Fruit fly (Drosophila melanogaster) whole organism, embryonic: ENCODE data around the gene Srrm234.

Experiments used
- CG10209 ChIP-seq: fragments of 200-800 bp; sonication (Bioruptor generic); optimal IDR thresholded peaks from 3 replicates; lab custom pipeline; 2017; ENCODE audit warnings: missing biosample characterization, mild to moderate bottlenecking, missing genetic modification characterization, missing genetic modification reagents
- CG10267 ChIP-seq: fragments of 200-800 bp; sonication (Bioruptor generic); optimal IDR thresholded peaks from 2 replicates; lab custom pipeline; 2018; ENCODE audit warnings: missing biosample characterization, mild to moderate bottlenecking, missing genetic modification characterization, moderate library complexity
- CG12071 ChIP-seq: fragments of 200-800 bp; sonication (Bioruptor generic); optimal IDR thresholded peaks from 3 replicates; lab custom pipeline; 2018; ENCODE audit warnings: missing biosample characterization, mild to moderate bottlenecking, missing genetic modification characterization
- CG1233 ChIP-seq: fragments of 200-800 bp; sonication (Bioruptor generic); optimal IDR thresholded peaks from 4 replicates; lab custom pipeline; 2018; ENCODE audit warnings: missing biosample characterization, mild to moderate bottlenecking, missing genetic modification characterization
- CG12391 ChIP-seq: fragments of 200-800 bp; sonication (Bioruptor generic); optimal IDR thresholded peaks from 3 replicates; lab custom pipeline; 2018; ENCODE audit warnings: missing biosample characterization, mild to moderate bottlenecking, missing genetic modification characterization, moderate library complexity
- CG13624 ChIP-seq: fragments of 200-800 bp; sonication (Bioruptor generic); optimal IDR thresholded peaks from 2 replicates; lab custom pipeline; 2016; ENCODE audit warnings: missing biosample characterization, missing genetic modification characterization
- CG15479 ChIP-seq: fragments of 200-800 bp; sonication (Bioruptor generic); optimal IDR thresholded peaks from 3 replicates; lab custom pipeline; 2019; ENCODE audit warnings: missing biosample characterization, mild to moderate bottlenecking, missing genetic modification characterization, moderate library complexity
- CG1603 ChIP-seq: fragments of 200-800 bp; sonication (Bioruptor generic); optimal IDR thresholded peaks from 2 replicates; lab custom pipeline; 2019; ENCODE audit warnings: missing biosample characterization, mild to moderate bottlenecking, missing genetic modification characterization, moderate library complexity
- CG1647 ChIP-seq: fragments of 200-800 bp; sonication (Bioruptor generic); optimal IDR thresholded peaks from 3 replicates; lab custom pipeline; 2016; ENCODE audit warnings: missing biosample characterization, missing genetic modification characterization
- CG16863 ChIP-seq: fragments of 200-800 bp; sonication (Bioruptor generic); optimal IDR thresholded peaks from 3 replicates; lab custom pipeline; 2016; ENCODE audit warnings: missing biosample characterization, missing genetic modification characterization
- CG17568 ChIP-seq: fragments of 200-800 bp; sonication (Bioruptor generic); optimal IDR thresholded peaks from 2 replicates; lab custom pipeline; 2018; ENCODE audit warnings: missing biosample characterization, mild to moderate bottlenecking, missing genetic modification characterization, moderate library complexity
- CG2120 ChIP-seq: fragments of 200-800 bp; sonication (Bioruptor generic); optimal IDR thresholded peaks from 3 replicates; lab custom pipeline; 2016; ENCODE audit warnings: missing biosample characterization, missing genetic modification characterization
- CG2129 ChIP-seq: fragments of 200-800 bp; sonication (Bioruptor generic); IDR thresholded peaks from 2 replicates; pipeline ENCODE4 v1.3.6; 2022; ENCODE audit warnings: missing biosample characterization, missing genetic modification characterization; ENCODE audit not compliant: partially characterized antibody
- CG31388 ChIP-seq: fragments of 200-800 bp; sonication (Bioruptor generic); optimal IDR thresholded peaks from 2 replicates; lab custom pipeline; 2016; ENCODE audit warnings: missing biosample characterization, missing genetic modification characterization
- CG34224 ChIP-seq: fragments of 200-800 bp; sonication (Bioruptor generic); IDR thresholded peaks from 3 replicates; pipeline ENCODE4 v1.3.6; 2022; ENCODE audit warnings: missing biosample characterization, missing genetic modification characterization; ENCODE audit not compliant: partially characterized antibody
- CG3838 ChIP-seq: fragments of 200-800 bp; sonication (Bioruptor generic); optimal IDR thresholded peaks from 3 replicates; lab custom pipeline; 2016; ENCODE audit warnings: missing biosample characterization, missing genetic modification characterization
- CG4328 ChIP-seq: fragments of 200-800 bp; sonication (Bioruptor generic); optimal IDR thresholded peaks from 3 replicates; lab custom pipeline; 2017; ENCODE audit warnings: missing biosample characterization, missing genetic modification reagents, missing genetic modification characterization
- CG43689 ChIP-seq: fragments of 200-800 bp; sonication (Bioruptor generic); IDR thresholded peaks from 2 replicates; pipeline ENCODE4 v1.3.6; 2022; ENCODE audit warnings: missing biosample characterization, missing genetic modification characterization
- CG6175 ChIP-seq: fragments of 200-800 bp; sonication (Bioruptor generic); IDR thresholded peaks from 3 replicates; pipeline ENCODE4 v1.3.6; 2022; ENCODE audit warnings: missing biosample characterization, missing genetic modification characterization
- CG7271 ChIP-seq: fragments of 200-800 bp; sonication (Bioruptor generic); optimal IDR thresholded peaks from 2 replicates; lab custom pipeline; 2018; ENCODE audit warnings: missing biosample characterization, mild to moderate bottlenecking, missing genetic modification characterization, moderate library complexity
- CG7963 ChIP-seq: fragments of 200-800 bp; sonication (Bioruptor generic); IDR thresholded peaks from 3 replicates; pipeline ENCODE4 v1.3.6; 2022; ENCODE audit warnings: missing biosample characterization, missing genetic modification characterization; ENCODE audit not compliant: partially characterized antibody
- Camta ChIP-seq: fragments of 200-800 bp; sonication (Bioruptor generic); optimal IDR thresholded peaks from 2 replicates; lab custom pipeline; 2016; ENCODE audit warnings: missing biosample characterization, missing genetic modification characterization
- Hand ChIP-seq: fragments of 200-800 bp; sonication (Bioruptor generic); optimal IDR thresholded peaks from 2 replicates; lab custom pipeline; 2017; ENCODE audit warnings: mild to moderate bottlenecking, missing biosample characterization, missing genetic modification reagents, missing genetic modification characterization
- Hr3 ChIP-seq: fragments of 200-800 bp; sonication (Bioruptor generic); optimal IDR thresholded peaks from 3 replicates; lab custom pipeline; 2016; ENCODE audit warnings: missing biosample characterization, missing genetic modification characterization
- MBD-R2 ChIP-seq: fragments of 200-800 bp; sonication (Bioruptor generic); IDR thresholded peaks from 2 replicates; pipeline ENCODE4 v1.3.6; 2022; ENCODE audit warnings: missing biosample characterization, missing genetic modification characterization
- Myb ChIP-seq: fragments of 200-800 bp; sonication (Bioruptor generic); optimal IDR thresholded peaks from 2 replicates; lab custom pipeline; 2016; ENCODE audit warnings: missing biosample characterization, missing genetic modification characterization
- Stat92E ChIP-seq, 3 experiments: fragments of >200 bp in 2 of 3; fragments of 200-800 bp in 1 of 3; sonication (Bioruptor generic) in 1 of 3; optimal IDR thresholded peaks; 2 replicates each; lab custom pipeline; 2017 to 2019; ENCODE audit warnings: missing biosample characterization in 3 of 3, missing genetic modification characterization in 3 of 3, mild to moderate bottlenecking in 1 of 3, moderate library complexity in 1 of 3
- ase ChIP-seq: fragments of 200-800 bp; sonication (Bioruptor generic); IDR thresholded peaks from 3 replicates; pipeline ENCODE4 v1.3.6; 2022; ENCODE audit warnings: missing biosample characterization, missing genetic modification characterization
- bab2 ChIP-seq: fragments of 200-800 bp; sonication (Bioruptor generic); optimal IDR thresholded peaks from 2 replicates; lab custom pipeline; 2016; ENCODE audit warnings: missing biosample characterization, missing genetic modification characterization
- bigmax ChIP-seq: fragments of 200-800 bp; sonication (Bioruptor generic); optimal IDR thresholded peaks from 2 replicates; lab custom pipeline; 2018; ENCODE audit warnings: missing biosample characterization, mild to moderate bottlenecking, missing genetic modification characterization
- bowl ChIP-seq: fragments of 200-800 bp; sonication (Bioruptor generic); IDR thresholded peaks from 2 replicates; pipeline ENCODE4 v1.3.6; 2022; ENCODE audit warnings: missing biosample characterization, missing genetic modification characterization
- br ChIP-seq: fragments of >200 bp; optimal IDR thresholded peaks from 2 replicates; lab custom pipeline; 2017
- btn ChIP-seq: fragments of 200-800 bp; sonication (Bioruptor generic); optimal IDR thresholded peaks from 2 replicates; lab custom pipeline; 2016; ENCODE audit warnings: missing biosample characterization, missing genetic modification characterization
- emc ChIP-seq: fragments of 200-800 bp; sonication (Bioruptor generic); optimal IDR thresholded peaks from 2 replicates; lab custom pipeline; 2016; ENCODE audit warnings: missing biosample characterization, missing genetic modification characterization
- esg ChIP-seq: fragments of 200-800 bp; sonication (Bioruptor generic); conservative IDR thresholded peaks from 2 replicates; pipeline ENCODE4 v1.3.6; 2022; ENCODE audit warnings: missing biosample characterization, missing genetic modification characterization
- fu2 ChIP-seq: fragments of 200-800 bp; sonication (Bioruptor generic); optimal IDR thresholded peaks from 2 replicates; lab custom pipeline; 2016; ENCODE audit warnings: missing biosample characterization, missing genetic modification characterization
- her ChIP-seq: fragments of 200-800 bp; sonication (Bioruptor generic); optimal IDR thresholded peaks from 2 replicates; lab custom pipeline; 2016; ENCODE audit warnings: missing biosample characterization, missing genetic modification characterization
- jigr1 ChIP-seq: fragments of 200-800 bp; sonication (Bioruptor generic); IDR thresholded peaks from 3 replicates; pipeline ENCODE4 v1.3.6; 2022; ENCODE audit warnings: missing biosample characterization, missing genetic modification characterization
- lilli ChIP-seq: fragments of 200-800 bp; sonication (Bioruptor generic); optimal IDR thresholded peaks from 3 replicates; lab custom pipeline; 2016; ENCODE audit warnings: missing biosample characterization, missing genetic modification characterization
- lola ChIP-seq, 3 experiments: fragments of >200 bp in 2 of 3; fragments of 200-800 bp in 1 of 3; sonication (Bioruptor generic) in 1 of 3; optimal IDR thresholded peaks; 2 replicates each; lab custom pipeline; 2017 to 2019; ENCODE audit warnings: missing biosample characterization in 3 of 3, missing genetic modification characterization in 3 of 3, mild to moderate bottlenecking in 1 of 3, moderate library complexity in 1 of 3
- onecut ChIP-seq: fragments of 200-800 bp; sonication (Bioruptor generic); IDR thresholded peaks from 2 replicates; pipeline ENCODE4 v1.3.6; 2022; ENCODE audit warnings: missing biosample characterization, missing genetic modification characterization
- org-1 ChIP-seq: fragments of 200-800 bp; sonication (Bioruptor generic); optimal IDR thresholded peaks from 2 replicates; lab custom pipeline; 2017; ENCODE audit warnings: missing biosample characterization, missing genetic modification characterization
- repo ChIP-seq: fragments of 200-800 bp; sonication (Bioruptor generic); optimal IDR thresholded peaks from 2 replicates; lab custom pipeline; 2016; ENCODE audit warnings: missing biosample characterization, missing genetic modification characterization
- sens-2 ChIP-seq: fragments of 200-800 bp; sonication (Bioruptor generic); IDR thresholded peaks from 2 replicates; pipeline ENCODE4 v1.3.6; 2022; ENCODE audit warnings: missing biosample characterization, missing genetic modification characterization
- seq ChIP-seq: fragments of 200-800 bp; sonication (Bioruptor generic); IDR thresholded peaks from 2 replicates; pipeline ENCODE4 v1.3.6; 2022; ENCODE audit warnings: missing biosample characterization, missing genetic modification characterization
- sr ChIP-seq: fragments of 200-800 bp; sonication (Bioruptor generic); IDR thresholded peaks from 3 replicates; pipeline ENCODE4 v1.3.6; 2022; ENCODE audit warnings: missing biosample characterization, missing genetic modification characterization
- ssp ChIP-seq: fragments of 200-800 bp; sonication (Bioruptor generic); IDR thresholded peaks from 2 replicates; pipeline ENCODE4 v1.3.6; 2022; ENCODE audit warnings: missing biosample characterization, missing genetic modification characterization
- stc ChIP-seq: fragments of 200-800 bp; sonication (Bioruptor generic); IDR thresholded peaks from 2 replicates; pipeline ENCODE4 v1.3.6; 2022; ENCODE audit warnings: missing biosample characterization, missing genetic modification characterization
- unc-4 ChIP-seq: fragments of 200-800 bp; sonication (Bioruptor generic); IDR thresholded peaks from 2 replicates; pipeline ENCODE4 v1.3.6; 2022; ENCODE audit warnings: missing biosample characterization, missing genetic modification characterization; ENCODE audit not compliant: partially characterized antibody
- usp ChIP-seq: fragments of >200 bp; optimal IDR thresholded peaks from 2 replicates; lab custom pipeline; 2017; ENCODE audit warnings: missing biosample characterization, missing genetic modification characterization

Gene Srrm234

dm6 chr3L:1644920-1645567 lies 19.8 kb downstream of the Srrm234 start, which contains the start of the genes alphaCOP and CG13919 (continued):
- TF ChIP-seq CG43689 (GFP tag; lab: Robert Waterston, UW) = peak; percentile 95
- no peak for TF ChIP-seq usp (GFP tag; lab: Kevin White, UChicago)
- TF ChIP-seq sr = peak; percentile 56; the same call in 2 of the 3 replicates
- TF ChIP-seq CG3838 (GFP tag; lab: Kevin White, UChicago) = peak; percentile 89
- TF ChIP-seq MBD-R2 (GFP tag; lab: Robert Waterston, UW) = peak; percentile 99
- TF ChIP-seq CG4328 (GFP tag; lab: Kevin White, UChicago) = peak; percentile 85
- peak; percentile 89 for TF ChIP-seq CG31388
- TF ChIP-seq CG7963 (GFP tag; lab: Robert Waterston, UW) = no peak
- TF ChIP-seq CG2129 (GFP tag; lab: Robert Waterston, UW) = no peak
- TF ChIP-seq Hand (GFP tag; lab: Kevin White, UChicago) = peak; percentile 91
- peak; percentile 83 for TF ChIP-seq CG6175 (GFP tag; lab: Robert Waterston, UW)
- peak; percentile 96 for TF ChIP-seq CG10209
- peak; percentile 98 for TF ChIP-seq esg (GFP tag; lab: Robert Waterston, UW)
- no peak for TF ChIP-seq CG17568 (GFP tag; lab: Kevin White, UChicago)
- peak; percentile 83 for TF ChIP-seq jigr1 (GFP tag; lab: Robert Waterston, UW)
- peak; percentile 98 for TF ChIP-seq lilli (GFP tag; lab: Kevin White, UChicago)
- TF ChIP-seq bowl = peak; percentile 94
- TF ChIP-seq CG12071 = peak; percentile 81
- TF ChIP-seq lola (GFP tag; optimal IDR thresholded peaks at IDR 0.05; lab: Kevin White, UChicago) = peak in 1 of 3 experiments; percentile 95
- TF ChIP-seq CG13624 = peak; percentile 97
- peak; percentile 92 for TF ChIP-seq CG7271
- peak; percentile 69 for TF ChIP-seq her (GFP tag; lab: Kevin White, UChicago)
- TF ChIP-seq btn (GFP tag; lab: Kevin White, UChicago) = peak; percentile 56
- TF ChIP-seq CG1233 (GFP tag; lab: Kevin White, UChicago) = peak; percentile 95
- peak; percentile 96 for TF ChIP-seq CG1647
- peak; percentile 98 for TF ChIP-seq CG12391 (tag; lab: Kevin White, UChicago)
- TF ChIP-seq Stat92E (GFP tag; optimal IDR thresholded peaks at IDR 0.05; lab: Kevin White, UChicago) = peak in 1 of 3 experiments; percentile 98
- TF ChIP-seq CG16863 = peak; percentile 91
- peak; percentile 82; the same call in 1 of the 2 replicates for TF ChIP-seq onecut (GFP tag; lab: Robert Waterston, UW)
- peak; percentile 96 for TF ChIP-seq sens-2
- TF ChIP-seq ase = peak; percentile 95
- TF ChIP-seq CG2120 = peak; percentile 98
- TF ChIP-seq CG1603 (tag; lab: Kevin White, UChicago) = peak; percentile 86
- peak; percentile 96 for TF ChIP-seq seq (GFP tag; lab: Robert Waterston, UW)
- TF ChIP-seq fu2 (GFP tag; lab: Kevin White, UChicago) = peak; percentile 84
- peak; percentile 66 for TF ChIP-seq Myb (GFP tag; lab: Kevin White, UChicago)
- TF ChIP-seq org-1 (GFP tag; lab: Kevin White, UChicago) = peak; percentile 91
- TF ChIP-seq Camta (GFP tag; lab: Kevin White, UChicago) = peak; percentile 93
- TF ChIP-seq Hr3 (GFP tag; lab: Kevin White, UChicago) = peak; percentile 98
- peak; percentile 20 for TF ChIP-seq bigmax (GFP tag; lab: Kevin White, UChicago)
- peak; percentile 96 for TF ChIP-seq bab2 (GFP tag; lab: Kevin White, UChicago)
- TF ChIP-seq ssp (GFP tag; lab: Robert Waterston, UW) = peak; percentile 92
- peak; percentile 52 for TF ChIP-seq CG15479 (GFP tag; lab: Kevin White, UChicago)
- 0 out of 3 replicates have a peak, but pooled peaks have one; percentile 38 for TF ChIP-seq CG34224 (GFP tag; lab: Robert Waterston, UW)
- peak; percentile 65 for TF ChIP-seq emc
- TF ChIP-seq br (lab: Kevin White, UChicago) = no peak
- TF ChIP-seq CG10267 = peak; percentile 100
- peak; percentile 89 for TF ChIP-seq repo (GFP tag; lab: Kevin White, UChicago)
- TF ChIP-seq unc-4 = no peak
- TF ChIP-seq stc (GFP tag; lab: Robert Waterston, UW) = peak; percentile 95
